Fruit fly (Drosophila melanogaster): ENCODE results near the gene CG42752.

CG42752 gene

dm6 chr2L:18705617-18706046, 34.3 kb downstream of the CG42752 start, which contains the start of gene Jwa (continued):
- TF ChIP-seq CkIIα-i1 (GFP tag; IDR thresholded peaks at IDR 0.05) (no peak), CG32772 (GFP tag; IDR thresholded peaks at IDR 0.05) (peak; percentile 88), CG5953 (GFP tag; IDR thresholded peaks at IDR 0.05) (peak; percentile 95), ind (GFP tag; optimal IDR thresholded peaks at IDR 0.05) (peak; percentile 90), CTCF (GFP tag; optimal IDR thresholded peaks at IDR 0.05) (no peak), dmrt11E (tag; optimal IDR thresholded peaks at IDR 0.05) (peak; percentile 96), trh (GFP tag; optimal IDR thresholded peaks at IDR 0.05) (peak; percentile 76), CG42726 (GFP tag; IDR thresholded peaks at IDR 0.05; ENCODE audit: partially characterized antibody) (peak; percentile 91), fu2 (GFP tag; optimal IDR thresholded peaks at IDR 0.05) (peak; percentile 93), Camta (GFP tag; optimal IDR thresholded peaks at IDR 0.05) (peak; percentile 89), org-1 (GFP tag; optimal IDR thresholded peaks at IDR 0.05) (peak; percentile 87), ftz-f1 (GFP tag; optimal IDR thresholded peaks at IDR 0.05) (peak; percentile 59), HLHmδ (GFP tag; optimal IDR thresholded peaks at IDR 0.05) (no peak), CG12744 (GFP tag; optimal IDR thresholded peaks at IDR 0.05) (peak; percentile 87), Hr3 (GFP tag; optimal IDR thresholded peaks at IDR 0.05) (peak; percentile 98), CG17359 (tag; optimal IDR thresholded peaks at IDR 0.05) (peak; percentile 78), dmrt99B (tag; optimal IDR thresholded peaks at IDR 0.05) (peak; percentile 84), tap (tag; optimal IDR thresholded peaks at IDR 0.05) (peak; percentile 39), Sin3A (optimal IDR thresholded peaks at IDR 0.05) (peak; percentile 51), Hr51 (GFP tag; optimal IDR thresholded peaks at IDR 0.05) (peak; percentile 86 to 90), Lim3 (GFP tag; IDR thresholded peaks at IDR 0.05) (peak; percentile 65), CG11695 (GFP tag; IDR thresholded peaks at IDR 0.05) (peak; percentile 90), ATbp (GFP tag; optimal IDR thresholded peaks at IDR 0.05) (peak; percentile 88), CG2120 (GFP tag; optimal IDR thresholded peaks at IDR 0.05) (peak; percentile 99), CG4707 (GFP tag; optimal IDR thresholded peaks at IDR 0.05) (peak; percentile 42), CG7357 (GFP tag; IDR thresholded peaks at IDR 0.05) (peak; percentile 81), rib (GFP tag; IDR thresholded peaks at IDR 0.05) (peak; percentile 81), CG14050 (GFP tag; IDR thresholded peaks at IDR 0.05) (peak; percentile 90), twi (tag; optimal IDR thresholded peaks at IDR 0.05) (peak; percentile 69), pzg (GFP tag; optimal IDR thresholded peaks at IDR 0.05) (peak; percentile 70), CG6272 (GFP tag; IDR thresholded peaks at IDR 0.05) (peak; percentile 96), gsb-n (tag; optimal IDR thresholded peaks at IDR 0.05) (peak; percentile 90), CG5180 (GFP tag; optimal IDR thresholded peaks at IDR 0.05) (peak; percentile 43), repo (GFP tag; optimal IDR thresholded peaks at IDR 0.05) (peak; percentile 84), CG17361 (GFP tag; IDR thresholded peaks at IDR 0.05) (peak; percentile 84), CG30403 (GFP tag; optimal IDR thresholded peaks at IDR 0.05) (peak; percentile 97), Asciz (GFP tag; optimal IDR thresholded peaks at IDR 0.05) (peak; percentile 19), Max (GFP tag; optimal IDR thresholded peaks at IDR 0.05) (peak; percentile 81), Myb (GFP tag; optimal IDR thresholded peaks at IDR 0.05) (peak; percentile 84), CG13624 (GFP tag; optimal IDR thresholded peaks at IDR 0.05) (peak; percentile 87), CG31365 (tag; optimal IDR thresholded peaks at IDR 0.05) (no peak), CG18599 (GFP tag; optimal IDR thresholded peaks at IDR 0.05) (peak; percentile 78), CG12219 (GFP tag; optimal IDR thresholded peaks at IDR 0.05) (peak; percentile 86), CG4820 (GFP tag; optimal IDR thresholded peaks at IDR 0.05) (peak; percentile 74), CG4854 (GFP tag; optimal IDR thresholded peaks at IDR 0.05) (peak; percentile 80), YL-1 (GFP tag; optimal IDR thresholded peaks at IDR 0.05) (peak; percentile 64), bab2 (GFP tag; optimal IDR thresholded peaks at IDR 0.05) (peak; percentile 96), CG11093 (GFP tag; IDR thresholded peaks at IDR 0.05) (peak; percentile 78; the same call in 2 of the 3 replicates), CG8765 (GFP tag; IDR thresholded peaks at IDR 0.05) (peak; percentile 92), Taf1 (GFP tag; IDR thresholded peaks at IDR 0.05) (peak; percentile 88), fd3F (GFP tag; optimal IDR thresholded peaks at IDR 0.05) (peak; percentile 77), Lhr (GFP tag; optimal IDR thresholded peaks at IDR 0.05) (peak; percentile 80)

Measured in whole organism, embryonic.